Worm (Caenorhabditis elegans) whole organism, young adult: ENCODE data around the gene fubl-2.
A peak's percentile ranks its signal among the peaks of the same experiment; 100 is the strongest.

Source experiments
- B0019.2 ChIP-seq: fragments of 200-800 bp; sonication (Bioruptor generic); conservative IDR thresholded peaks from 2 replicates; pipeline ENCODE4 v1.3.6; 2022; ENCODE audit warnings: missing genetic modification reagents, missing genetic modification characterization, missing compliant biosample characterization
- C06A6.2 ChIP-seq: fragments of 200-800 bp; sonication (Bioruptor generic); conservative IDR thresholded peaks from 2 replicates; pipeline ENCODE4 v1.3.6; 2022; ENCODE audit warnings: missing genetic modification characterization, missing compliant biosample characterization
- D2030.7 ChIP-seq: fragments of 200-800 bp; sonication (Bioruptor generic); IDR thresholded peaks from 2 replicates; pipeline ENCODE4 v1.3.6; 2022; ENCODE audit warnings: missing genetic modification reagents, missing genetic modification characterization, missing compliant biosample characterization
- F23B12.7 ChIP-seq: sonication (generic microtip); optimal IDR thresholded peaks from 2 replicates; lab custom pipeline; 2017; ENCODE audit warnings: missing genetic modification characterization, mild to moderate bottlenecking, missing compliant biosample characterization, antibody characterized with exemption, moderate library complexity; ENCODE audit not compliant: insufficient read depth
- F33H1.4 ChIP-seq: fragments of 200-800 bp; sonication (Bioruptor generic); IDR thresholded peaks from 2 replicates; pipeline ENCODE4 v1.3.6; 2022; ENCODE audit warnings: missing genetic modification reagents, missing genetic modification characterization, missing compliant biosample characterization
- F37B4.10 ChIP-seq: fragments of 200-800 bp; sonication (Bioruptor generic); IDR thresholded peaks from 2 replicates; pipeline ENCODE4 v1.3.6; 2022; ENCODE audit warnings: missing genetic modification characterization, missing compliant biosample characterization
- F49E8.2 ChIP-seq: sonication (generic microtip); optimal IDR thresholded peaks from 3 replicates; lab custom pipeline; 2017; ENCODE audit warnings: missing genetic modification characterization, mild to moderate bottlenecking, missing compliant biosample characterization, antibody characterized with exemption, moderate library complexity; ENCODE audit not compliant: insufficient read depth
- F55B11.4 ChIP-seq: sonication (generic microtip); optimal IDR thresholded peaks from 2 replicates; lab custom pipeline; 2016; ENCODE audit warnings: missing compliant biosample characterization, missing genetic modification characterization, borderline replicate concordance; ENCODE audit not compliant: insufficient read depth
- F57A8.1 ChIP-seq: fragments of 200-800 bp; sonication (Bioruptor generic); optimal IDR thresholded peaks from 2 replicates; lab custom pipeline; 2018; ENCODE audit warnings: mild to moderate bottlenecking, missing genetic modification characterization, moderate library complexity, missing compliant biosample characterization
- Y56A3A.18 ChIP-seq: fragments of 200-800 bp; sonication (Bioruptor generic); IDR thresholded peaks from 2 replicates; pipeline ENCODE4 v1.3.6; 2022; ENCODE audit warnings: missing genetic modification reagents, missing genetic modification characterization, missing compliant biosample characterization
- atf-7 ChIP-seq: sonication (generic microtip); optimal IDR thresholded peaks from 2 replicates; lab custom pipeline; 2017; ENCODE audit warnings: mild to moderate bottlenecking, missing genetic modification characterization, missing compliant biosample characterization
- athp-1 ChIP-seq: sonication (generic microtip); optimal IDR thresholded peaks from 2 replicates; lab custom pipeline; 2017; ENCODE audit warnings: mild to moderate bottlenecking, missing genetic modification characterization, missing compliant biosample characterization
- attf-3 ChIP-seq: fragments of 200-800 bp; sonication (Bioruptor generic); conservative IDR thresholded peaks from 2 replicates; pipeline ENCODE4 v1.3.6; 2022; ENCODE audit warnings: missing genetic modification reagents, missing genetic modification characterization, missing compliant biosample characterization
- attf-5 ChIP-seq: fragments of 200-800 bp; sonication (Bioruptor generic); optimal IDR thresholded peaks from 2 replicates; lab custom pipeline; 2018; ENCODE audit warnings: mild to moderate bottlenecking, missing genetic modification characterization, missing compliant biosample characterization
- ceh-40 ChIP-seq: fragments of 200-800 bp; sonication (Bioruptor generic); IDR thresholded peaks from 2 replicates; pipeline ENCODE4 v1.3.6; 2022; ENCODE audit warnings: missing genetic modification characterization, missing compliant biosample characterization
- ceh-58 ChIP-seq: fragments of 200-800 bp; sonication (Bioruptor generic); IDR thresholded peaks from 2 replicates; pipeline ENCODE4 v1.3.6; 2022; ENCODE audit warnings: missing genetic modification characterization, missing compliant biosample characterization
- dox-1 ChIP-seq: fragments of 200-800 bp; sonication (Bioruptor generic); IDR thresholded peaks from 2 replicates; pipeline ENCODE4 v1.3.6; 2022; ENCODE audit warnings: missing genetic modification reagents, missing genetic modification characterization, missing compliant biosample characterization
- dpff-1 ChIP-seq: sonication (generic microtip); optimal IDR thresholded peaks from 2 replicates; lab custom pipeline; 2017; ENCODE audit warnings: mild to moderate bottlenecking, missing genetic modification characterization, missing compliant biosample characterization
- dpl-1 ChIP-seq: fragments of 150-350 bp; optimal IDR thresholded peaks from 2 replicates; lab custom pipeline; 2014; ENCODE audit warnings: missing biosample characterization, missing genetic modification reagents, missing genetic modification characterization
- efl-1 ChIP-seq: fragments of 150-350 bp; optimal IDR thresholded peaks from 2 replicates; lab custom pipeline; 2014; ENCODE audit warnings: missing biosample characterization, missing genetic modification reagents, missing genetic modification characterization
- egl-44 ChIP-seq: fragments of 200-800 bp; sonication (Bioruptor generic); IDR thresholded peaks from 2 replicates; pipeline ENCODE4 v1.3.6; 2022; ENCODE audit warnings: missing genetic modification reagents, missing genetic modification characterization, missing compliant biosample characterization
- ekl-4 ChIP-seq: fragments of 200-800 bp; sonication (Bioruptor generic); IDR thresholded peaks from 2 replicates; pipeline ENCODE4 v1.3.6; 2022; ENCODE audit warnings: missing genetic modification reagents, missing genetic modification characterization, missing compliant biosample characterization
- him-1 ChIP-seq: sonication (generic microtip); optimal IDR thresholded peaks from 2 replicates; lab custom pipeline; 2016; ENCODE audit warnings: missing genotype, missing genetic modification reagents, missing genetic modification characterization, missing compliant biosample characterization
- hlh-12 ChIP-seq: sonication (generic microtip); optimal IDR thresholded peaks from 2 replicates; lab custom pipeline; 2016; ENCODE audit warnings: missing genetic modification characterization, missing compliant biosample characterization
- hlh-26 ChIP-seq: fragments of 200-800 bp; sonication (Bioruptor generic); conservative IDR thresholded peaks from 2 replicates; pipeline ENCODE4 v1.3.6; 2022; ENCODE audit warnings: missing genetic modification reagents, missing genetic modification characterization, missing compliant biosample characterization
- hmg-1.2 ChIP-seq: fragments of 200-800 bp; sonication (Bioruptor generic); IDR thresholded peaks from 2 replicates; pipeline ENCODE4 v1.3.6; 2022; ENCODE audit warnings: missing genetic modification reagents, missing genetic modification characterization, missing compliant biosample characterization
- hrde-1 ChIP-seq: sonication (generic microtip); optimal IDR thresholded peaks from 2 replicates; lab custom pipeline; 2016; ENCODE audit warnings: missing genetic modification characterization, mild to moderate bottlenecking, missing compliant biosample characterization, moderate library complexity, missing genotype, missing genetic modification reagents, borderline replicate concordance
- hsf-1 ChIP-seq: fragments of 200-800 bp; sonication (Bioruptor generic); IDR thresholded peaks from 2 replicates; pipeline ENCODE4 v1.3.6; 2022; ENCODE audit warnings: missing genetic modification reagents, missing genetic modification characterization, missing compliant biosample characterization
- let-526 ChIP-seq: fragments of 200-800 bp; sonication (Bioruptor generic); IDR thresholded peaks from 2 replicates; pipeline ENCODE4 v1.3.6; 2022; ENCODE audit warnings: missing genetic modification reagents, missing genetic modification characterization, missing compliant biosample characterization
- lin-40 ChIP-seq: sonication (generic microtip); optimal IDR thresholded peaks from 2 replicates; lab custom pipeline; 2016; ENCODE audit warnings: missing genetic modification characterization, mild to moderate bottlenecking, missing compliant biosample characterization, missing genotype, missing genetic modification reagents
- lin-54 ChIP-seq: fragments of 200-800 bp; sonication (Bioruptor generic); optimal IDR thresholded peaks from 2 replicates; lab custom pipeline; 2018; ENCODE audit warnings: mild to moderate bottlenecking, missing genetic modification characterization, missing compliant biosample characterization
- lsl-1 ChIP-seq: fragments of 200-800 bp; sonication (Bioruptor generic); optimal IDR thresholded peaks from 2 replicates; lab custom pipeline; 2018; ENCODE audit warnings: mild to moderate bottlenecking, missing genetic modification characterization, moderate library complexity, missing compliant biosample characterization
- madf-6 ChIP-seq: fragments of 200-800 bp; sonication (Bioruptor generic); IDR thresholded peaks from 2 replicates; pipeline ENCODE4 v1.3.6; 2022; ENCODE audit warnings: missing genetic modification reagents, missing genetic modification characterization, missing compliant biosample characterization
- mxl-1 ChIP-seq: sonication (generic microtip); optimal IDR thresholded peaks from 2 replicates; lab custom pipeline; 2016; ENCODE audit warnings: missing genetic modification characterization, missing compliant biosample characterization
- nfya-2 ChIP-seq: fragments of 200-800 bp; sonication (Bioruptor generic); IDR thresholded peaks from 2 replicates; pipeline ENCODE4 v1.3.6; 2022; ENCODE audit warnings: missing genetic modification reagents, missing genetic modification characterization, missing compliant biosample characterization
- nhr-27 ChIP-seq: fragments of 200-800 bp; sonication (Bioruptor generic); optimal IDR thresholded peaks from 2 replicates; lab custom pipeline; 2018; ENCODE audit warnings: mild to moderate bottlenecking, missing genetic modification characterization, moderate library complexity, missing compliant biosample characterization
- nhr-80 ChIP-seq: sonication (generic microtip); optimal IDR thresholded peaks from 2 replicates; lab custom pipeline; 2016; ENCODE audit warnings: missing genetic modification characterization, missing compliant biosample characterization
- unc-130 ChIP-seq: sonication (generic microtip); optimal IDR thresholded peaks from 2 replicates; lab custom pipeline; 2016; ENCODE audit warnings: missing genetic modification reagents, missing genetic modification characterization, missing compliant biosample characterization
- unc-62 ChIP-seq: fragments of 150-350 bp; optimal IDR thresholded peaks from 2 replicates; lab custom pipeline; 2014; ENCODE audit warnings: missing biosample characterization, missing genetic modification reagents, missing genetic modification characterization

Gene fubl-2

ce11 chrIII:7087180-7087579 is 361 bp downstream of the fubl-2 start:
- TF ChIP-seq athp-1 (no peak), attf-5 (GFP tag; lab: Kevin White, UChicago) (peak; percentile 41), mxl-1 (tag; lab: Kevin White, UChicago) (no peak), nhr-80 (tag; lab: Kevin White, UChicago) (peak; percentile 26), F37B4.10 (no peak), hlh-26 (GFP tag; lab: Robert Waterston, UW) (no peak), ceh-40 (GFP tag; lab: Robert Waterston, UW) (no peak), hmg-1.2 (peak; percentile 68; the same call in 1 of the 2 replicates), nfya-2 (GFP tag; lab: Robert Waterston, UW) (no peak)

ce11 chrIII:7084908-7085307 is 2.6 kb downstream of the fubl-2 start, which contains the start of gene tofu-7:
Gene tofu-7, minus strand, starts transcription at chrIII:7085018.
- peak; percentile 51 for TF ChIP-seq F33H1.4 (GFP tag; lab: Robert Waterston, UW)
- TF ChIP-seq F37B4.10: no peak
- no peak for TF ChIP-seq hlh-12 (tag; lab: Kevin White, UChicago)
- no peak for TF ChIP-seq attf-3 (GFP tag; lab: Robert Waterston, UW)
- peak; percentile 27 for TF ChIP-seq dpl-1 (GFP tag; lab: Kevin White, UChicago)
- TF ChIP-seq let-526: no peak
- TF ChIP-seq lsl-1 (GFP tag; lab: Kevin White, UChicago): peak; percentile 34
- peak; percentile 37; the same call in 1 of the 2 replicates for TF ChIP-seq dox-1 (GFP tag; lab: Robert Waterston, UW)
- no peak for TF ChIP-seq ekl-4 (GFP tag; lab: Robert Waterston, UW)
- peak; percentile 11 for TF ChIP-seq hrde-1 (tag; lab: Kevin White, UChicago)
- TF ChIP-seq him-1: peak; percentile 30
- TF ChIP-seq C06A6.2: no peak
- peak; percentile 6; the same call in 1 of the 2 replicates for TF ChIP-seq hsf-1 (GFP tag; lab: Robert Waterston, UW)
- TF ChIP-seq D2030.7: peak; percentile 28; the same call in 1 of the 2 replicates
- TF ChIP-seq athp-1: no peak
- TF ChIP-seq atf-7: no peak
- peak; percentile 80 for TF ChIP-seq efl-1 (GFP tag; lab: Kevin White, UChicago)
- TF ChIP-seq B0019.2 (GFP tag; lab: Robert Waterston, UW): peak; percentile 66; the same call in 1 of the 2 replicates
- peak; percentile 72 for TF ChIP-seq lin-54 (GFP tag; lab: Kevin White, UChicago)
- no peak for TF ChIP-seq unc-130
- peak; percentile 11 for TF ChIP-seq F49E8.2 (tag; lab: Kevin White, UChicago)
- peak; percentile 2 for TF ChIP-seq F23B12.7 (tag; lab: Kevin White, UChicago)
- TF ChIP-seq madf-6 (GFP tag; lab: Robert Waterston, UW): 0 out of 2 replicates have a peak, but pooled peaks have one; percentile 34

- TF ChIP-seq madf-6 (GFP tag; lab: Robert Waterston, UW) (no peak), Y56A3A.18 (GFP tag; lab: Robert Waterston, UW) (no peak), lin-40 (no peak), ceh-58 (GFP tag; lab: Robert Waterston, UW) (no peak), nhr-27 (no peak), egl-44 (GFP tag; lab: Robert Waterston, UW) (no peak)
Measured at ce11 chrIII:7083106-7083505, 4.4 kb downstream of the fubl-2 start.

ce11 chrIII:7081488-7081887 is 6.1 kb downstream of the fubl-2 start:
- no peak for TF ChIP-seq F55B11.4
- TF ChIP-seq F57A8.1: no peak
- peak; percentile 41 for TF ChIP-seq nhr-80 (tag; lab: Kevin White, UChicago)
- no peak for TF ChIP-seq dpff-1 (tag; lab: Kevin White, UChicago)
- peak; percentile 1 for TF ChIP-seq unc-62 (GFP tag; lab: Kevin White, UChicago)
